Worm (Caenorhabditis elegans): ENCODE results near the gene ZK563.2.
A peak's percentile ranks its signal among the peaks of the same experiment; 100 is the strongest.

Gene ZK563.2

DNA sequence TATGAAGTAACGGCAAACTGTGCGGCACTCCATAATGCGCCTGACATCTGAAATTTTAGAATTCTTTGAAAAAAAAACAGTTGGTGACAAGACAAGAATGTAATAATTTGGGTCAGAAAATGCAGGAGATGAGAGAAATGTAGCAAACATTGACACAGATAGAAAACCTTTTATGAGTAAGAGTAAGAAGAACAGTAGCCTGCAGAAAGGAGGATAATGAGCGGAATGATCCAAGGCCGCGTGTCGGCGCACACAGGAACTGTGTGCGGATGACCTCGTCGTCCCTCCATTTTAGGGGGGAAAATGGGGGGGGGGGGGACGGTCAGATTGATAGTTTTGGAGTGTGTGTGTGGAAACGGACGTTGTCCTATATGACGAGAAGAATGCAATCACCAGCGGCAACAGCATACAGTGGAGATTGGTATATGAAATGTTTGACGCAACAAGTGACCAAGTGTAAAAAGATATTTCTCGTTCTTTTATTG lies 45.9 kb downstream of the ZK563.2 start, which contains the start of gene dhs-27:
Gene dhs-27, minus strand, starts transcription at position 51 of the 485 bp plus-strand sequence.
- no peak for TF ChIP-seq sma-9 (GFP tag; optimal IDR thresholded peaks at IDR 0.05)
- no peak for TF ChIP-seq sma-9 (tag; optimal IDR thresholded peaks at IDR 0.05)
- TF ChIP-seq nhr-25 (tag; optimal IDR thresholded peaks at IDR 0.05), result peak; percentile 37

DNA sequence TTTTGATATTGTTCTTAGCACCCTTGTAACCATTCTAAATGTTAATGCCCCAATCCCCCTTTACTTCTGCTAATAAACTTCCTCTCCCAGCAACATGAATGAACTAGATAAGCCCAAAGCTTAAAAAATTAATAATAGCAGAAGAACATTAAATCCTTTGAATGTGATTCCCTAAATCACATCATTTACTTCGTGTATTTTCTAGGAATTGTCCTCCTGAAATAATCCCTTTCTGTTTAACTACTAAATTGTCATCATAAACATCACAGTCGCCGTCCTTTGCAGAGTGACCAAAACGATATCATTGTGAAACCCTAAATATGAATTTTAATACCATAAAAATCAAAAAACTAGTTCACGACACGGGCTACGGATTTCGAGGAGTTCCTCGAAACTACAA lies 47.3 kb downstream of the ZK563.2 start:
- no peak for TF ChIP-seq mdl-1 (tag; optimal IDR thresholded peaks at IDR 0.05)
- no peak for TF ChIP-seq unc-62 (GFP tag; optimal IDR thresholded peaks at IDR 0.05)
- TF ChIP-seq mbf-1 (tag; optimal IDR thresholded peaks at IDR 0.05), result no peak
- TF ChIP-seq gmeb-1 (tag; optimal IDR thresholded peaks at IDR 0.05), result no peak
- no peak for TF ChIP-seq egl-27 (tag; optimal IDR thresholded peaks at IDR 0.05)
- no peak for TF ChIP-seq zag-1 (tag; optimal IDR thresholded peaks at IDR 0.05)
- TF ChIP-seq alr-1 (tag; optimal IDR thresholded peaks at IDR 0.05), result no peak
- no peak for TF ChIP-seq skn-1 (tag; optimal IDR thresholded peaks at IDR 0.05)
- TF ChIP-seq blmp-1 (tag; optimal IDR thresholded peaks at IDR 0.05; ENCODE audit: insufficient read depth), result no peak
- no peak for TF ChIP-seq nhr-11 (tag; optimal IDR thresholded peaks at IDR 0.05)

DNA sequence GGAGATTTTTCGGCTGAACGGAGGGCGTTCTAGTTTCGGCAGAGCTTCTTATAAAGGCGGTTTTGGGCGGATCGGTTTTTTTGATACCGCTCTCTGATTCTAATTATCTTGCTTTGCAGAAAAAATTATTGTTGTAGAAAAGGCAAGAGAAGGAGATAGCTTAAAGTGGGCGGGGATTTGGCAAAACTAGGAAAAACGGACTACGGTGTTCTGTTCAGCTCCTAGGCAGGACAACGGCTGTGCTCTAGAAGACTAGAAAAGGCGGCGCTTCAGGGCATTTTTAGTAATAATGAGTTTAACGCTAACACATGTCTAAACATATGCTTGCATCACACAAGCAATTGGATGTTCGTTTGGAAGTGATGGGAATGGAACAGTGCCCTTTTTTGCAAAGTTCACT lies 50.3 kb downstream of the ZK563.2 start, which contains the start of gene C04F6.7:
Gene C04F6.7, minus strand, starts transcription at position 101 of the 400 bp plus-strand sequence.
- no peak for TF ChIP-seq dmd-4 (tag; optimal IDR thresholded peaks at IDR 0.05)

Data from whole organism, L2 larva.